Fruit fly (Drosophila melanogaster): ENCODE data around the gene CG11927.
A peak's percentile ranks its signal among the peaks of the same experiment; 100 is the strongest.

CG11927 gene

dm6 chr2L:4818056-4818455 lies 29.5 kb upstream of the CG11927 start, which contains the start of gene CG3225:
Gene CG3225 (minus strand): TSS chr2L:4818245.
- peak; percentile 58 for TF ChIP-seq CG10267 (tag; optimal IDR thresholded peaks at IDR 0.05)
- TF ChIP-seq CG15269 (tag; optimal IDR thresholded peaks at IDR 0.05) = no peak
- no peak for TF ChIP-seq dm (GFP tag; optimal IDR thresholded peaks at IDR 0.05)
- TF ChIP-seq CG13123 (GFP tag; optimal IDR thresholded peaks at IDR 0.05) = no peak
- TF ChIP-seq HLH4C (GFP tag; IDR thresholded peaks at IDR 0.05; ENCODE audit: partially characterized antibody) = peak; percentile 54; the same call in 2 of the 3 replicates
- no peak for TF ChIP-seq inv (GFP tag; IDR thresholded peaks at IDR 0.05; ENCODE audit: partially characterized antibody)
- peak; percentile 4 for TF ChIP-seq gro (GFP tag; optimal IDR thresholded peaks at IDR 0.05)
- TF ChIP-seq sens-2 (GFP tag; IDR thresholded peaks at IDR 0.05) = no peak
- TF ChIP-seq jigr1 (GFP tag; IDR thresholded peaks at IDR 0.05) = no peak
- TF ChIP-seq CG17829 (tag; optimal IDR thresholded peaks at IDR 0.05) = peak; percentile 16
- no peak for TF ChIP-seq Drgx (GFP tag; IDR thresholded peaks at IDR 0.05)
- TF ChIP-seq CG34224 (GFP tag; IDR thresholded peaks at IDR 0.05; ENCODE audit: partially characterized antibody) = peak; percentile 74; the same call in 2 of the 3 replicates
- peak in 1 of 2 experiments; percentile 36 for TF ChIP-seq Pdp1 (GFP tag; optimal IDR thresholded peaks at IDR 0.05)
- no peak for TF ChIP-seq CG10321 (GFP tag; IDR thresholded peaks at IDR 0.05)
- TF ChIP-seq esg (GFP tag; conservative IDR thresholded peaks at IDR 0.05) = no peak
- peak; percentile 89 for TF ChIP-seq pzg (GFP tag; optimal IDR thresholded peaks at IDR 0.05)
- TF ChIP-seq stwl (tag; optimal IDR thresholded peaks at IDR 0.05) = peak; percentile 89
- 0 out of 3 replicates have a peak, but pooled peaks have one; percentile 43 for TF ChIP-seq CG7963 (GFP tag; IDR thresholded peaks at IDR 0.05; ENCODE audit: partially characterized antibody)
- peak; percentile 67 for TF ChIP-seq CG17186 (GFP tag; optimal IDR thresholded peaks at IDR 0.05)
- no peak for TF ChIP-seq CG17802 (tag; optimal IDR thresholded peaks at IDR 0.05)
- TF ChIP-seq nerfin-1 (tag; optimal IDR thresholded peaks at IDR 0.05) = peak; percentile 14
- TF ChIP-seq sna (GFP tag; IDR thresholded peaks at IDR 0.05; ENCODE audit: partially characterized antibody) = peak; percentile 31; the same call in 1 of the 2 replicates
- no peak for TF ChIP-seq Lhr (GFP tag; optimal IDR thresholded peaks at IDR 0.05)
- no peak for TF ChIP-seq ssp (GFP tag; IDR thresholded peaks at IDR 0.05)
- peak; percentile 82 for TF ChIP-seq CG9797 (GFP tag; optimal IDR thresholded peaks at IDR 0.05)
- peak; percentile 33; the same call in 1 of the 2 replicates for TF ChIP-seq hbn (GFP tag; IDR thresholded peaks at IDR 0.05; ENCODE audit: partially characterized antibody)
- no peak for TF ChIP-seq Awh (GFP tag; IDR thresholded peaks at IDR 0.05)
- TF ChIP-seq sr (GFP tag; IDR thresholded peaks at IDR 0.05) = no peak
- TF ChIP-seq CG14710 (tag; optimal IDR thresholded peaks at IDR 0.05) = peak; percentile 46
- TF ChIP-seq sima (GFP tag; optimal IDR thresholded peaks at IDR 0.05) = no peak
- TF ChIP-seq vnd (GFP tag; IDR thresholded peaks at IDR 0.05; ENCODE audit: partially characterized antibody) = 0 out of 3 replicates have a peak, but pooled peaks have one; percentile 42
- 0 out of 3 replicates have a peak, but pooled peaks have one; percentile 27 for TF ChIP-seq CG16813 (GFP tag; IDR thresholded peaks at IDR 0.05; ENCODE audit: partially characterized antibody)
- no peak for TF ChIP-seq ara (GFP tag; IDR thresholded peaks at IDR 0.05)
- no peak for TF ChIP-seq CG9609 (GFP tag; optimal IDR thresholded peaks at IDR 0.05)
- TF ChIP-seq CG10543 (GFP tag; optimal IDR thresholded peaks at IDR 0.05) = no peak
- TF ChIP-seq unc-4 (GFP tag; IDR thresholded peaks at IDR 0.05; ENCODE audit: partially characterized antibody) = peak; percentile 43; the same call in 1 of the 2 replicates
- peak; percentile 78 to 94 for TF ChIP-seq crp (GFP tag; optimal IDR thresholded peaks at IDR 0.05)
- TF ChIP-seq BEAF-32 (GFP tag; optimal IDR thresholded peaks at IDR 0.05) = peak; percentile 28
- peak; percentile 100 for TF ChIP-seq sd (tag; optimal IDR thresholded peaks at IDR 0.05)
- TF ChIP-seq nmo (GFP tag; optimal IDR thresholded peaks at IDR 0.05) = peak; percentile 8
- no peak for TF ChIP-seq gt (GFP tag; IDR thresholded peaks at IDR 0.05)
- TF ChIP-seq ATbp (GFP tag; optimal IDR thresholded peaks at IDR 0.05) = no peak
- 0 out of 3 replicates have a peak, but pooled peaks have one; percentile 4 for TF ChIP-seq knrl (GFP tag; IDR thresholded peaks at IDR 0.05; ENCODE audit: partially characterized antibody)
- peak; percentile 75 for TF ChIP-seq CG13287 (GFP tag; IDR thresholded peaks at IDR 0.05; ENCODE audit: partially characterized antibody)
- TF ChIP-seq Xrp1 (GFP tag; IDR thresholded peaks at IDR 0.05) = no peak
- TF ChIP-seq HmgZ (tag; optimal IDR thresholded peaks at IDR 0.05) = peak; percentile 30
- peak; percentile 41 for TF ChIP-seq CG2116 (GFP tag; optimal IDR thresholded peaks at IDR 0.05)
- TF ChIP-seq gfzf (GFP tag; optimal IDR thresholded peaks at IDR 0.05) = peak; percentile 92
